Fruit fly (Drosophila melanogaster) whole organism, wandering third instar larva: Measurements from ENCODE around the gene CG13075.
A peak's percentile ranks its signal among the peaks of the same experiment; 100 is the strongest.

Source experiments
- Abd-B ChIP-seq: fragments of >200 bp; optimal IDR thresholded peaks from 2 replicates; lab custom pipeline; 2017; ENCODE audit warnings: missing biosample characterization, missing genetic modification characterization
- CG32264 ChIP-seq: fragments of 200-800 bp; sonication (Bioruptor generic); optimal IDR thresholded peaks from 2 replicates; lab custom pipeline; 2016; ENCODE audit warnings: missing biosample characterization, missing genetic modification characterization
- CG9705 ChIP-seq: fragments of 200-800 bp; sonication (Bioruptor generic); optimal IDR thresholded peaks from 2 replicates; lab custom pipeline; 2018; ENCODE audit warnings: missing biosample characterization, mild to moderate bottlenecking, missing genetic modification characterization
- CrebA ChIP-seq: fragments of 200-800 bp; sonication (Bioruptor generic); optimal IDR thresholded peaks from 2 replicates; lab custom pipeline; 2016; ENCODE audit warnings: missing biosample characterization, mild to moderate bottlenecking, missing genetic modification characterization, borderline replicate concordance
- Dfd ChIP-seq: fragments of >200 bp; optimal IDR thresholded peaks from 2 replicates; lab custom pipeline; 2017; ENCODE audit warnings: missing biosample characterization, missing genetic modification characterization
- Dif ChIP-seq: fragments of 200-275, 200-300 bp; sonication (Bioruptor generic); optimal IDR thresholded peaks from 2 replicates; lab custom pipeline; 2018; ENCODE audit warnings: missing biosample characterization, missing genetic modification characterization; ENCODE audit not compliant: partially characterized antibody
- GATAd ChIP-seq: sonication (Bioruptor generic); optimal IDR thresholded peaks from 2 replicates; lab custom pipeline; 2016; ENCODE audit warnings: missing biosample characterization, missing genetic modification characterization
- HLH106 ChIP-seq: fragments of 200-800 bp; optimal IDR thresholded peaks from 3 replicates; lab custom pipeline; 2019; ENCODE audit warnings: missing biosample characterization, mild to moderate bottlenecking, missing genetic modification characterization, moderate library complexity
- Hnf4 ChIP-seq: fragments of 200-800 bp; sonication (Bioruptor generic); optimal IDR thresholded peaks from 2 replicates; lab custom pipeline; 2016; ENCODE audit warnings: missing biosample characterization, mild to moderate bottlenecking, missing genetic modification characterization
- Hr78 ChIP-seq: fragments of >200 bp; optimal IDR thresholded peaks from 2 replicates; lab custom pipeline; 2017; ENCODE audit warnings: missing biosample characterization, missing genetic modification characterization
- Hr83 ChIP-seq: fragments of 200-300 bp; sonication (Bioruptor generic); optimal IDR thresholded peaks from 2 replicates; lab custom pipeline; 2016; ENCODE audit warnings: missing biosample characterization, mild to moderate bottlenecking, missing genetic modification characterization, moderate library complexity; ENCODE audit not compliant: poor library complexity, severe bottlenecking
- Jra ChIP-seq: sonication (Bioruptor generic); optimal IDR thresholded peaks from 2 replicates; lab custom pipeline; 2016; ENCODE audit warnings: missing biosample characterization, missing genetic modification characterization
- Mio ChIP-seq: sonication (Bioruptor generic); optimal IDR thresholded peaks from 2 replicates; lab custom pipeline; 2016; ENCODE audit warnings: missing biosample characterization, missing genetic modification characterization
- Myc ChIP-seq: fragments of >200 bp; optimal IDR thresholded peaks from 2 replicates; lab custom pipeline; 2017
- N ChIP-seq: fragments of >200 bp; optimal IDR thresholded peaks from 2 replicates; lab custom pipeline; 2018; ENCODE audit warnings: missing biosample characterization, missing external identifiers, missing genetic modification characterization
- OdsH ChIP-seq: fragments of 200-800 bp; sonication (Bioruptor generic); optimal IDR thresholded peaks from 2 replicates; lab custom pipeline; 2016; ENCODE audit warnings: missing biosample characterization, mild to moderate bottlenecking, missing genetic modification characterization
- Rel ChIP-seq, 2 experiments: fragments of 200-800 bp; sonication (Bioruptor generic) in 1 of 2; optimal IDR thresholded peaks; 2 replicates in 1 of 2; 3 replicates in 1 of 2; lab custom pipeline; 2016 to 2019; ENCODE audit warnings: mild to moderate bottlenecking in 2 of 2, missing biosample characterization in 2 of 2, missing genetic modification characterization in 2 of 2, moderate library complexity in 1 of 2
- Sp1 ChIP-seq: fragments of 200-800 bp; sonication (Bioruptor generic); optimal IDR thresholded peaks from 3 replicates; lab custom pipeline; 2019; ENCODE audit warnings: missing biosample characterization, mild to moderate bottlenecking, missing genetic modification characterization, moderate library complexity
- Vsx2 ChIP-seq: fragments of 200-300, 225-300 bp; sonication (Bioruptor generic); optimal IDR thresholded peaks from 2 replicates; lab custom pipeline; 2018; ENCODE audit warnings: missing biosample characterization, missing genetic modification characterization; ENCODE audit not compliant: partially characterized antibody
- br ChIP-seq: fragments of 200-800 bp; sonication (Bioruptor generic); optimal IDR thresholded peaks from 2 replicates; lab custom pipeline; 2016; ENCODE audit warnings: missing biosample characterization, missing genetic modification characterization
- brk ChIP-seq: fragments of 200-800 bp; sonication (Bioruptor generic); optimal IDR thresholded peaks from 2 replicates; lab custom pipeline; 2016; ENCODE audit warnings: missing biosample characterization, mild to moderate bottlenecking, missing genetic modification characterization
- dl ChIP-seq, 2 experiments: fragments of 175-275, 200-275 bp in 1 of 2; fragments of 200-275 bp in 1 of 2; sonication (Bioruptor generic); optimal IDR thresholded peaks; lab custom pipeline; 2018; ENCODE audit warnings: mild to moderate bottlenecking in 2 of 2, missing biosample characterization in 2 of 2, missing genetic modification characterization in 2 of 2, moderate library complexity in 2 of 2; ENCODE audit not compliant: partially characterized antibody in 2 of 2, insufficient read depth in 1 of 2
- dmrt93B ChIP-seq: fragments of 200-800 bp; sonication (Bioruptor generic); optimal IDR thresholded peaks from 2 replicates; lab custom pipeline; 2018; ENCODE audit warnings: missing biosample characterization, mild to moderate bottlenecking, missing genetic modification characterization
- dsf ChIP-seq: sonication (Bioruptor generic); optimal IDR thresholded peaks from 2 replicates; lab custom pipeline; 2016; ENCODE audit warnings: missing biosample characterization, missing genetic modification characterization, borderline replicate concordance
- ey ChIP-seq: fragments of 200-800 bp; sonication (Bioruptor generic); optimal IDR thresholded peaks from 2 replicates; lab custom pipeline; 2016; ENCODE audit warnings: missing biosample characterization, missing genetic modification characterization
- foxo ChIP-seq, 2 experiments: fragments of 200-800 bp; sonication (Bioruptor generic); optimal IDR thresholded peaks; 2 replicates in 1 of 2; 3 replicates in 1 of 2; lab custom pipeline; 2016 to 2017; ENCODE audit warnings: missing biosample characterization in 2 of 2, missing genetic modification characterization in 2 of 2
- fru ChIP-seq: fragments of 200-800 bp; sonication (Bioruptor generic); optimal IDR thresholded peaks from 3 replicates; lab custom pipeline; 2016; ENCODE audit warnings: missing biosample characterization, mild to moderate bottlenecking, missing genetic modification characterization
- h ChIP-seq: fragments of 200-800 bp; sonication (Bioruptor generic); optimal IDR thresholded peaks from 3 replicates; lab custom pipeline; 2016; ENCODE audit warnings: missing biosample characterization, mild to moderate bottlenecking, missing genetic modification characterization
- jim ChIP-seq: fragments of 175-275, 200-325 bp; sonication (Bioruptor generic); optimal IDR thresholded peaks from 2 replicates; lab custom pipeline; 2016; ENCODE audit warnings: missing biosample characterization, mild to moderate bottlenecking, missing genetic modification characterization
- lola ChIP-seq: fragments of >200 bp; optimal IDR thresholded peaks from 2 replicates; lab custom pipeline; 2017; ENCODE audit warnings: missing biosample characterization, missing genetic modification characterization
- pan ChIP-seq: fragments of >200 bp; optimal IDR thresholded peaks from 2 replicates; lab custom pipeline; 2017
- psq ChIP-seq: fragments of 200-800 bp; sonication (Bioruptor generic); optimal IDR thresholded peaks from 3 replicates; lab custom pipeline; 2017; ENCODE audit warnings: missing biosample characterization, mild to moderate bottlenecking, missing genetic modification characterization, moderate library complexity
- rgr ChIP-seq: fragments of 200-800 bp; sonication (Bioruptor generic); optimal IDR thresholded peaks from 3 replicates; lab custom pipeline; 2016; ENCODE audit warnings: missing biosample characterization, mild to moderate bottlenecking, missing genetic modification characterization
- sage ChIP-seq: fragments of 200-800 bp; sonication (Bioruptor generic); optimal IDR thresholded peaks from 2 replicates; lab custom pipeline; 2016; ENCODE audit warnings: missing biosample characterization, mild to moderate bottlenecking, missing genetic modification characterization
- sv ChIP-seq: fragments of 200-800 bp; sonication (Bioruptor generic); optimal IDR thresholded peaks from 3 replicates; lab custom pipeline; 2016; ENCODE audit warnings: missing biosample characterization, missing genetic modification characterization
- tai ChIP-seq: sonication (Bioruptor generic); optimal IDR thresholded peaks from 2 replicates; lab custom pipeline; 2016; ENCODE audit warnings: missing biosample characterization, missing genetic modification characterization
- usp ChIP-seq: fragments of >200 bp; optimal IDR thresholded peaks from 2 replicates; lab custom pipeline; 2017; ENCODE audit warnings: missing biosample characterization, missing genetic modification characterization
- woc ChIP-seq: sonication (Bioruptor generic); optimal IDR thresholded peaks from 2 replicates; lab custom pipeline; 2016; ENCODE audit warnings: missing biosample characterization, mild to moderate bottlenecking, missing genetic modification characterization

CG13075 gene

DNA sequence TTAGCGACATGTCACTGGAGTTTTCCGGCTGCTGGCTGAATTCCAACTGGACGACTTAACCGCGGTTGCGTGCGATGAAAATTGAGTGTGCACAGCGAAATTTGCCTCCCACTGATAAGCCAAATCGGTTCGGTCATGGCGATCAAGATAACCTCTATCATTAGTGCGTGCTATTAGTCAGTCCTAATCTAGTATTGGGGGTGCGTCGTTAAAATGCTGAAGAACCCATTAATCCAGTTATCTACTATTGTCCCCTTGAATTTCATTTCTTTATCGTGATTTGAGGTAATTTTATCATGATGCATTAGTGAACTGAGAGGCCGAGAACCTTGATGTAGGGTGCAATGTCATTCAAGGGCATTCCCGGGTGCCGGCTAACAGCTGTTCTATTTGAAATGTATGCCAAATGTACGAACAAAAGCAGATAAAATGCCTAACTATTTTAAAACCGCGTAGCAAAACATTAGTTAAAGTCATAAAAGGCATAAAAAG lies 44.7 kb downstream of the CG13075 start, which contains the start of gene Pgm1:
TSS of gene Pgm1 (minus strand) at position 51 of the 492 bp plus-strand sequence.
- TF ChIP-seq usp (GFP tag; lab: Kevin White, UChicago) = no peak
- TF ChIP-seq h (GFP tag; lab: Kevin White, UChicago) = peak; percentile 94
- TF ChIP-seq pan = no peak
- TF ChIP-seq Vsx2 (GFP tag; lab: Kevin White, UChicago) = no peak
- TF ChIP-seq woc = peak; percentile 96
- no peak for TF ChIP-seq Dfd (GFP tag; lab: Kevin White, UChicago)
- no peak for TF ChIP-seq lola (GFP tag; lab: Kevin White, UChicago)
- peak; percentile 84 for TF ChIP-seq CG32264 (GFP tag; lab: Kevin White, UChicago)
- peak; percentile 82 for TF ChIP-seq Jra (GFP tag; lab: Kevin White, UChicago)
- peak; percentile 90 for TF ChIP-seq Sp1 (GFP tag; lab: Kevin White, UChicago)
- no peak for TF ChIP-seq GATAd (GFP tag; lab: Kevin White, UChicago)
- no peak for TF ChIP-seq dsf (GFP tag; lab: Kevin White, UChicago)
- TF ChIP-seq CG9705 (GFP tag; lab: Kevin White, UChicago) = peak; percentile 76
- peak; percentile 84 for TF ChIP-seq Hnf4 (GFP tag; lab: Kevin White, UChicago)
- peak; percentile 93 for TF ChIP-seq OdsH (GFP tag; lab: Kevin White, UChicago)
- TF ChIP-seq dl (GFP tag; optimal IDR thresholded peaks at IDR 0.05; lab: Kevin White, UChicago; ENCODE audit: insufficient read depth in 1 of 2, partially characterized antibody in 2 of 2) = no peak
- peak; percentile 50 for TF ChIP-seq Rel (GFP tag; optimal IDR thresholded peaks at IDR 0.05; lab: Kevin White, UChicago)
- TF ChIP-seq Rel (tag; optimal IDR thresholded peaks at IDR 0.05; lab: Kevin White, UChicago) = peak; percentile 77
- TF ChIP-seq ey = peak; percentile 93
- TF ChIP-seq psq = peak; percentile 79
- no peak for TF ChIP-seq jim
- TF ChIP-seq tai (GFP tag; lab: Kevin White, UChicago) = no peak
- no peak for TF ChIP-seq Hr78 (GFP tag; lab: Kevin White, UChicago)
- peak; percentile 92 for TF ChIP-seq fru (GFP tag; lab: Kevin White, UChicago)
- TF ChIP-seq N (GFP tag; lab: Kevin White, UChicago) = no peak
- TF ChIP-seq foxo (GFP tag; optimal IDR thresholded peaks at IDR 0.05; lab: Kevin White, UChicago) = peak; percentile 55 to 94
- TF ChIP-seq Dif (GFP tag; lab: Kevin White, UChicago) = no peak
- TF ChIP-seq Hr83 (GFP tag; lab: Kevin White, UChicago) = peak; percentile 38
- TF ChIP-seq dmrt93B (GFP tag; lab: Kevin White, UChicago) = no peak
- no peak for TF ChIP-seq CrebA (GFP tag; lab: Kevin White, UChicago)
- peak; percentile 85 for TF ChIP-seq Myc (lab: Kevin White, UChicago)
- TF ChIP-seq Mio (GFP tag; lab: Kevin White, UChicago) = peak; percentile 43
- TF ChIP-seq HLH106 (tag; lab: Kevin White, UChicago) = peak; percentile 88
- peak; percentile 94 for TF ChIP-seq br (GFP tag; lab: Kevin White, UChicago)
- no peak for TF ChIP-seq Abd-B (GFP tag; lab: Kevin White, UChicago)
- no peak for TF ChIP-seq brk (GFP tag; lab: Kevin White, UChicago)
- TF ChIP-seq rgr (GFP tag; lab: Kevin White, UChicago) = peak; percentile 94
- no peak for TF ChIP-seq sage (GFP tag; lab: Kevin White, UChicago)
- TF ChIP-seq sv = peak; percentile 79

dm6 chr3L:16128973-16129745 lies 45.4 kb downstream of the CG13075 start, which contains the start of gene SsRbeta:
TSS of gene SsRbeta (plus strand) at chr3L:16129617.
- TF ChIP-seq Dif (GFP tag; lab: Kevin White, UChicago) (no peak), brk (GFP tag; lab: Kevin White, UChicago) (peak; percentile 41), Hnf4 (GFP tag; lab: Kevin White, UChicago) (no peak), OdsH (GFP tag; lab: Kevin White, UChicago) (no peak), sv (peak; percentile 60), Jra (GFP tag; lab: Kevin White, UChicago) (peak; percentile 20), Rel (GFP tag; optimal IDR thresholded peaks at IDR 0.05; lab: Kevin White, UChicago) (no peak), Rel (tag; optimal IDR thresholded peaks at IDR 0.05; lab: Kevin White, UChicago) (peak; percentile 39), psq (no peak), Dfd (GFP tag; lab: Kevin White, UChicago) (no peak), Hr83 (GFP tag; lab: Kevin White, UChicago) (peak; percentile 53), h (GFP tag; lab: Kevin White, UChicago) (no peak), dsf (GFP tag; lab: Kevin White, UChicago) (no peak)
